Fruit fly (Drosophila melanogaster) whole organism, adult: Measurements from ENCODE around the gene spict.

Experiments used
- CG11617 ChIP-seq: fragments of 200-800 bp; sonication (Bioruptor generic); optimal IDR thresholded peaks from 2 replicates; lab custom pipeline; 2017; ENCODE audit warnings: mild to moderate bottlenecking, missing biosample characterization, missing genetic modification reagents, missing genetic modification characterization
- CG14711 ChIP-seq: fragments of 200-800 bp; sonication (Bioruptor generic); optimal IDR thresholded peaks from 2 replicates; lab custom pipeline; 2018; ENCODE audit warnings: missing biosample characterization, mild to moderate bottlenecking, missing genetic modification characterization, moderate library complexity
- Clk ChIP-seq: fragments of 200-800 bp; sonication (Bioruptor generic); optimal IDR thresholded peaks from 2 replicates; lab custom pipeline; 2017; ENCODE audit warnings: missing biosample characterization, missing genetic modification characterization
- Crg-1 ChIP-seq: fragments of 200-800 bp; sonication (Bioruptor generic); optimal IDR thresholded peaks from 2 replicates; lab custom pipeline; 2016; ENCODE audit warnings: missing biosample characterization, missing genetic modification characterization
- Hr96 ChIP-seq: fragments of 200-800 bp; sonication (Bioruptor generic); optimal IDR thresholded peaks from 2 replicates; lab custom pipeline; 2016; ENCODE audit warnings: missing biosample characterization, missing genetic modification characterization
- Mnt ChIP-seq: fragments of 200-800 bp; sonication (Bioruptor generic); optimal IDR thresholded peaks from 2 replicates; lab custom pipeline; 2016; ENCODE audit warnings: missing biosample characterization, mild to moderate bottlenecking, missing genetic modification characterization
- bab1 ChIP-seq: fragments of 200-800 bp; sonication (Bioruptor generic); optimal IDR thresholded peaks from 3 replicates; lab custom pipeline; 2019; ENCODE audit warnings: missing biosample characterization, mild to moderate bottlenecking, missing genetic modification characterization, moderate library complexity
- cnc ChIP-seq, 2 experiments: fragments of >200 bp; optimal IDR thresholded peaks; 2 replicates each; lab custom pipeline; 2017
- pad ChIP-seq: fragments of 200-800 bp; sonication (Bioruptor generic); optimal IDR thresholded peaks from 3 replicates; lab custom pipeline; 2017; ENCODE audit warnings: missing biosample characterization, missing genetic modification characterization, mild to moderate bottlenecking, moderate library complexity, missing genetic modification reagents
- toe ChIP-seq: fragments of 200-800 bp; sonication (Bioruptor generic); optimal IDR thresholded peaks from 2 replicates; lab custom pipeline; 2016; ENCODE audit warnings: missing biosample characterization, missing genetic modification characterization

dm6 chr2L:12669614-12670013, 34.9 kb upstream of the spict start, which contains the start of gene Nepl7:
- TF ChIP-seq pad (GFP tag; lab: Kevin White, UChicago) (no peak), toe (GFP tag; lab: Kevin White, UChicago) (no peak), Crg-1 (GFP tag; lab: Kevin White, UChicago) (no peak), CG11617 (GFP tag; lab: Kevin White, UChicago) (no peak), bab1 (GFP tag; lab: Kevin White, UChicago) (no peak), Mnt (no peak), CG14711 (tag; lab: Kevin White, UChicago) (no peak), cnc (optimal IDR thresholded peaks at IDR 0.05; lab: Kevin White, UChicago) (no peak), Clk (no peak), Hr96 (GFP tag; lab: Kevin White, UChicago) (no peak)
